Worm (Caenorhabditis elegans) whole organism, young adult: Measurements from ENCODE around the gene H29C22.1.
A peak's percentile ranks its signal among the peaks of the same experiment; 100 is the strongest.

Experiments used
- B0261.1 ChIP-seq: sonication (generic microtip); optimal IDR thresholded peaks from 2 replicates; lab custom pipeline; 2016; ENCODE audit warnings: mild to moderate bottlenecking, missing genetic modification characterization, moderate library complexity, missing compliant biosample characterization
- D2030.7 ChIP-seq: fragments of 200-800 bp; sonication (Bioruptor generic); IDR thresholded peaks from 2 replicates; pipeline ENCODE4 v1.3.6; 2022; ENCODE audit warnings: missing genetic modification reagents, missing genetic modification characterization, missing compliant biosample characterization
- F55B11.4 ChIP-seq: sonication (generic microtip); optimal IDR thresholded peaks from 2 replicates; lab custom pipeline; 2016; ENCODE audit warnings: missing compliant biosample characterization, missing genetic modification characterization, borderline replicate concordance; ENCODE audit not compliant: insufficient read depth
- K11D2.4 ChIP-seq: fragments of 200-800 bp; sonication (Bioruptor generic); IDR thresholded peaks from 2 replicates; pipeline ENCODE4 v1.3.6; 2022; ENCODE audit warnings: missing genetic modification reagents, missing genetic modification characterization, missing compliant biosample characterization
- K12H6.12 ChIP-seq: fragments of 200-800 bp; sonication (Bioruptor generic); optimal IDR thresholded peaks from 2 replicates; lab custom pipeline; 2018; ENCODE audit warnings: mild to moderate bottlenecking, missing genetic modification characterization, missing compliant biosample characterization
- T26A5.8 ChIP-seq: sonication (generic microtip); optimal IDR thresholded peaks from 2 replicates; lab custom pipeline; 2016; ENCODE audit warnings: missing genetic modification characterization, missing compliant biosample characterization
- Y79H2A.3 ChIP-seq: fragments of 200-800 bp; sonication (Bioruptor generic); conservative IDR thresholded peaks from 2 replicates; pipeline ENCODE4 v1.3.6; 2022; ENCODE audit warnings: missing genetic modification reagents, missing genetic modification characterization, missing compliant biosample characterization
- ama-1 ChIP-seq, 3 experiments: fragments of 150-350 bp in 1 of 3; sonication (generic microtip) in 2 of 3; optimal IDR thresholded peaks; 2 replicates each; lab custom pipeline; 2014 to 2018; ENCODE audit warnings: missing biosample characterization in 2 of 3, missing genetic modification characterization in 2 of 3, missing genetic modification reagents in 2 of 3
- aptf-2 ChIP-seq: fragments of 200-800 bp; sonication (Bioruptor generic); conservative IDR thresholded peaks from 2 replicates; pipeline ENCODE4 v1.3.6; 2022; ENCODE audit warnings: missing genetic modification reagents, missing genetic modification characterization, missing compliant biosample characterization
- athp-1 ChIP-seq: sonication (generic microtip); optimal IDR thresholded peaks from 2 replicates; lab custom pipeline; 2017; ENCODE audit warnings: mild to moderate bottlenecking, missing genetic modification characterization, missing compliant biosample characterization
- attf-5 ChIP-seq: fragments of 200-800 bp; sonication (Bioruptor generic); optimal IDR thresholded peaks from 2 replicates; lab custom pipeline; 2018; ENCODE audit warnings: mild to moderate bottlenecking, missing genetic modification characterization, missing compliant biosample characterization
- bed-2 ChIP-seq: fragments of 200-800 bp; sonication (Bioruptor generic); IDR thresholded peaks from 2 replicates; pipeline ENCODE4 v1.3.6; 2022; ENCODE audit warnings: missing genetic modification reagents, missing genetic modification characterization, missing compliant biosample characterization
- cebp-2 ChIP-seq: fragments of 200-800 bp; sonication (Bioruptor generic); IDR thresholded peaks from 2 replicates; pipeline ENCODE4 v1.3.6; 2022; ENCODE audit warnings: missing genetic modification characterization, missing compliant biosample characterization
- ceh-27 ChIP-seq: fragments of 200-800 bp; sonication (Bioruptor generic); optimal IDR thresholded peaks from 2 replicates; lab custom pipeline; 2018; ENCODE audit warnings: mild to moderate bottlenecking, missing genetic modification characterization, moderate library complexity, missing compliant biosample characterization
- ceh-79 ChIP-seq: sonication (generic microtip); optimal IDR thresholded peaks from 2 replicates; lab custom pipeline; 2017; ENCODE audit warnings: mild to moderate bottlenecking, missing genetic modification characterization, missing compliant biosample characterization
- chd-7 ChIP-seq: sonication (generic microtip); optimal IDR thresholded peaks from 2 replicates; lab custom pipeline; 2016; ENCODE audit warnings: mild to moderate bottlenecking, missing genetic modification characterization, moderate library complexity, missing compliant biosample characterization
- die-1 ChIP-seq: sonication (generic microtip); optimal IDR thresholded peaks from 2 replicates; lab custom pipeline; 2016; ENCODE audit warnings: missing genotype, mild to moderate bottlenecking, missing genetic modification characterization, missing compliant biosample characterization
- egl-44 ChIP-seq: fragments of 200-800 bp; sonication (Bioruptor generic); IDR thresholded peaks from 2 replicates; pipeline ENCODE4 v1.3.6; 2022; ENCODE audit warnings: missing genetic modification reagents, missing genetic modification characterization, missing compliant biosample characterization
- ekl-4 ChIP-seq: fragments of 200-800 bp; sonication (Bioruptor generic); IDR thresholded peaks from 2 replicates; pipeline ENCODE4 v1.3.6; 2022; ENCODE audit warnings: missing genetic modification reagents, missing genetic modification characterization, missing compliant biosample characterization
- hlh-26 ChIP-seq: fragments of 200-800 bp; sonication (Bioruptor generic); conservative IDR thresholded peaks from 2 replicates; pipeline ENCODE4 v1.3.6; 2022; ENCODE audit warnings: missing genetic modification reagents, missing genetic modification characterization, missing compliant biosample characterization
- hmg-20 ChIP-seq: fragments of 200-800 bp; sonication (Bioruptor generic); IDR thresholded peaks from 2 replicates; pipeline ENCODE4 v1.3.6; 2022; ENCODE audit warnings: missing genetic modification reagents, missing genetic modification characterization, missing compliant biosample characterization
- lag-1 ChIP-seq: fragments of 200-800 bp; sonication (Bioruptor generic); IDR thresholded peaks from 2 replicates; pipeline ENCODE4 v1.3.6; 2022; ENCODE audit warnings: missing genetic modification reagents, missing genetic modification characterization, missing compliant biosample characterization
- lin-26 ChIP-seq: fragments of 200-800 bp; sonication (Bioruptor generic); IDR thresholded peaks from 2 replicates; pipeline ENCODE4 v1.3.6; 2022; ENCODE audit warnings: missing genetic modification reagents, missing genetic modification characterization, missing compliant biosample characterization
- lin-35 ChIP-seq, 3 experiments: fragments of 150-350 bp in 2 of 3; sonication (generic microtip) in 1 of 3; optimal IDR thresholded peaks; 2 replicates each; lab custom pipeline; 2014 to 2018; ENCODE audit warnings: missing biosample characterization in 3 of 3, missing genetic modification characterization in 3 of 3, missing genetic modification reagents in 3 of 3
- lin-40 ChIP-seq: sonication (generic microtip); optimal IDR thresholded peaks from 2 replicates; lab custom pipeline; 2016; ENCODE audit warnings: missing genetic modification characterization, mild to moderate bottlenecking, missing compliant biosample characterization, missing genotype, missing genetic modification reagents
- madf-10 ChIP-seq: sonication (generic microtip); optimal IDR thresholded peaks from 2 replicates; lab custom pipeline; 2016; ENCODE audit warnings: mild to moderate bottlenecking, missing genetic modification characterization, missing compliant biosample characterization
- mcd-1 ChIP-seq: fragments of 200-800 bp; sonication (Bioruptor generic); IDR thresholded peaks from 2 replicates; pipeline ENCODE4 v1.3.6; 2022; ENCODE audit warnings: missing genetic modification reagents, missing genetic modification characterization, missing compliant biosample characterization
- mel-28 ChIP-seq: sonication (generic microtip); optimal IDR thresholded peaks from 2 replicates; lab custom pipeline; 2016; ENCODE audit warnings: borderline replicate concordance, mild to moderate bottlenecking, missing genetic modification characterization, missing compliant biosample characterization
- nhr-120 ChIP-seq: fragments of 200-800 bp; sonication (Bioruptor generic); IDR thresholded peaks from 2 replicates; pipeline ENCODE4 v1.3.6; 2022; ENCODE audit warnings: missing genetic modification characterization, missing compliant biosample characterization
- nhr-179 ChIP-seq: sonication (generic microtip); optimal IDR thresholded peaks from 2 replicates; lab custom pipeline; 2016; ENCODE audit warnings: mild to moderate bottlenecking, missing genetic modification characterization, missing compliant biosample characterization
- nhr-27 ChIP-seq: fragments of 200-800 bp; sonication (Bioruptor generic); optimal IDR thresholded peaks from 2 replicates; lab custom pipeline; 2018; ENCODE audit warnings: mild to moderate bottlenecking, missing genetic modification characterization, moderate library complexity, missing compliant biosample characterization
- nhr-90 ChIP-seq: sonication (generic microtip); optimal IDR thresholded peaks from 2 replicates; lab custom pipeline; 2016; ENCODE audit warnings: missing genotype, mild to moderate bottlenecking, missing genetic modification characterization, missing compliant biosample characterization
- sdz-38 ChIP-seq: sonication (generic microtip); optimal IDR thresholded peaks from 2 replicates; lab custom pipeline; 2016; ENCODE audit warnings: missing genotype, missing genetic modification characterization, missing compliant biosample characterization
- snpc-1.1 ChIP-seq: sonication (generic microtip); optimal IDR thresholded peaks from 2 replicates; lab custom pipeline; 2017; ENCODE audit warnings: missing genetic modification characterization, mild to moderate bottlenecking, missing compliant biosample characterization, antibody characterized with exemption, moderate library complexity, missing genotype, missing genetic modification reagents; ENCODE audit not compliant: insufficient read depth
- snpc-3.4 ChIP-seq: sonication (generic microtip); optimal IDR thresholded peaks from 2 replicates; lab custom pipeline; 2017; ENCODE audit warnings: missing genetic modification characterization, mild to moderate bottlenecking, missing compliant biosample characterization, antibody characterized with exemption, moderate library complexity, missing genotype, missing genetic modification reagents
- snpc-4 ChIP-seq, 5 experiments: fragments of 150-350 bp in 1 of 5; sonication (generic microtip) in 4 of 5; optimal IDR thresholded peaks; 2 replicates each; lab custom pipeline; 2014 to 2018; ENCODE audit warnings: missing genetic modification characterization in 5 of 5, missing biosample characterization in 3 of 5, antibody characterized with exemption in 2 of 5, mild to moderate bottlenecking in 2 of 5, missing compliant biosample characterization in 2 of 5, missing genotype in 2 of 5, moderate library complexity in 2 of 5, missing genetic modification reagents in 1 of 5
- tbp1 ChIP-seq: fragments of 200-800 bp; sonication (Bioruptor generic); optimal IDR thresholded peaks from 2 replicates; lab custom pipeline; 2018; ENCODE audit warnings: mild to moderate bottlenecking, missing genetic modification characterization, missing compliant biosample characterization
- tbx-9 ChIP-seq: sonication (generic microtip); optimal IDR thresholded peaks from 2 replicates; lab custom pipeline; 2016; ENCODE audit warnings: borderline replicate concordance, missing genetic modification characterization, inconsistent platforms, missing compliant biosample characterization
- tlf-1 ChIP-seq: fragments of 200-800 bp; sonication (Bioruptor generic); optimal IDR thresholded peaks from 2 replicates; lab custom pipeline; 2018; ENCODE audit warnings: mild to moderate bottlenecking, missing genetic modification characterization, missing compliant biosample characterization
- unc-62 ChIP-seq: fragments of 150-350 bp; optimal IDR thresholded peaks from 2 replicates; lab custom pipeline; 2014; ENCODE audit warnings: missing biosample characterization, missing genetic modification reagents, missing genetic modification characterization
- ztf-26 ChIP-seq: sonication (generic microtip); optimal IDR thresholded peaks from 2 replicates; lab custom pipeline; 2017; ENCODE audit warnings: missing genetic modification characterization, missing compliant biosample characterization
- ztf-6 ChIP-seq: fragments of 200-800 bp; sonication (Bioruptor generic); IDR thresholded peaks from 2 replicates; pipeline ENCODE4 v1.3.6; 2022; ENCODE audit warnings: missing genetic modification reagents, missing genetic modification characterization, missing compliant biosample characterization

The H29C22.1 gene

ce11 chrX:9338375-9338774 is 27.2 kb upstream of the H29C22.1 start, which contains the start of gene apa-2:
apa-2 (plus strand) TSS chrX:9338675.
- TF ChIP-seq tlf-1 (GFP tag; lab: Kevin White, UChicago) (no peak), attf-5 (GFP tag; lab: Kevin White, UChicago) (no peak), ceh-79 (tag; lab: Kevin White, UChicago) (no peak), egl-44 (GFP tag; lab: Robert Waterston, UW) (no peak), hlh-26 (GFP tag; lab: Robert Waterston, UW) (no peak), aptf-2 (GFP tag; lab: Robert Waterston, UW) (no peak)

ce11 chrX:9337832-9338231 is 26.7 kb upstream of the H29C22.1 start:
- TF ChIP-seq lin-40 (tag; lab: Kevin White, UChicago) = peak; percentile 70
- no peak for TF ChIP-seq nhr-120
- no peak for TF ChIP-seq ztf-6
- TF ChIP-seq K12H6.12 = peak; percentile 53
- TF ChIP-seq mcd-1 = no peak; the same call in 1 of the 2 replicates
- no peak for TF ChIP-seq ama-1 (optimal IDR thresholded peaks at IDR 0.05; lab: Kevin White, UChicago)
- no peak for TF ChIP-seq ama-1 (GFP tag; optimal IDR thresholded peaks at IDR 0.05; lab: Kevin White, UChicago)
- TF ChIP-seq Y79H2A.3 (GFP tag; lab: Robert Waterston, UW) = no peak
- peak; percentile 73 for TF ChIP-seq ceh-27 (GFP tag; lab: Kevin White, UChicago)
- no peak for TF ChIP-seq unc-62 (GFP tag; lab: Kevin White, UChicago)
- no peak for TF ChIP-seq tbx-9 (tag; lab: Kevin White, UChicago)
- peak; percentile 38 for TF ChIP-seq madf-10
- no peak for TF ChIP-seq nhr-179 (tag; lab: Kevin White, UChicago)
- TF ChIP-seq attf-5 (GFP tag; lab: Kevin White, UChicago) = no peak
- TF ChIP-seq ztf-26 (tag; lab: Kevin White, UChicago) = peak; percentile 38
- TF ChIP-seq ekl-4 = peak; percentile 36; the same call in 1 of the 2 replicates
- no peak for TF ChIP-seq sdz-38 (tag; lab: Kevin White, UChicago)
- TF ChIP-seq chd-7 (tag; lab: Kevin White, UChicago) = peak; percentile 24
- no peak for TF ChIP-seq die-1
- 0 out of 2 replicates have a peak, but pooled peaks have one; percentile 49 for TF ChIP-seq lag-1
- TF ChIP-seq snpc-3.4 (tag; lab: Kevin White, UChicago) = no peak
- peak; percentile 61 for TF ChIP-seq K11D2.4 (GFP tag; lab: Robert Waterston, UW)
- TF ChIP-seq, all 124 proteins: peak for 9

ce11 chrX:9336227-9336626 is 25.1 kb upstream of the H29C22.1 start:
- TF ChIP-seq mel-28 (tag; lab: Kevin White, UChicago) (no peak), lin-26 (GFP tag; lab: Robert Waterston, UW) (no peak), nhr-179 (tag; lab: Kevin White, UChicago) (no peak), cebp-2 (GFP tag; lab: Robert Waterston, UW) (no peak), hmg-20 (no peak), T26A5.8 (tag; lab: Kevin White, UChicago) (no peak), F55B11.4 (tag; lab: Kevin White, UChicago) (no peak), bed-2 (no peak), snpc-1.1 (no peak), D2030.7 (no peak), lin-35 (GFP tag; optimal IDR thresholded peaks at IDR 0.05; lab: Kevin White, UChicago) (no peak), tbp1 (GFP tag; lab: Kevin White, UChicago) (no peak), snpc-4 (GFP tag; optimal IDR thresholded peaks at IDR 0.05; lab: Kevin White, UChicago) (no peak), snpc-4 (tag; optimal IDR thresholded peaks at IDR 0.05; lab: Kevin White, UChicago) (no peak), K12H6.12 (no peak), athp-1 (tag; lab: Kevin White, UChicago) (no peak), sdz-38 (tag; lab: Kevin White, UChicago) (no peak), B0261.1 (tag; lab: Kevin White, UChicago) (no peak), mcd-1 (no peak), nhr-27 (tag; lab: Kevin White, UChicago) (no peak), nhr-90 (no peak)
- TF ChIP-seq, all 124 proteins: peak for 0
